Worm (Caenorhabditis elegans): Measurements from ENCODE around the gene F53F1.4.

DNA sequence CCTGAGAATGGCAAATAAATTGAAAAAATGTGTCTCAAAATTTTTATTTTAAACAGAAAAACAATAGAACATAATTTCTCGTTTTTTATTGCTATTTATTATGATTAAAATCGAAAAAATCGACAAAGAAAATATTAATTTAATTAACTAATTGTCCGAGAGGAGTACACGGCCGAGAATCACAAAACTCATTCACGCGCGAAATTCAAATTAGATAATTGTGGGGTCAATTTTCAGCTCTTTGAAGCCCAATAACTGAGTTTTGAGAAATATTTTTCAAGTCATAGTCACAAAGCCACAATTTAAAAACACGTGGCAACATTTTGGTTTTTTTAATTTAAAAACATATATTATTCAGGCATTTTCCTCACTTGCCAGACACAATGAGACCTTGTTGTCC, 1.8 kb upstream of the F53F1.4 start:
- no peak for TF ChIP-seq aly-2 (tag; optimal IDR thresholded peaks at IDR 0.05)
- no peak for TF ChIP-seq egl-27 (tag; optimal IDR thresholded peaks at IDR 0.05)
- peak; percentile 36 for TF ChIP-seq nhr-25 (tag; optimal IDR thresholded peaks at IDR 0.05)
- TF ChIP-seq snpc-4 (tag; optimal IDR thresholded peaks at IDR 0.05), result no peak
- no peak for TF ChIP-seq lin-11 (tag; optimal IDR thresholded peaks at IDR 0.05)
